Fruit fly (Drosophila melanogaster) whole organism, embryonic: Measurements from ENCODE around the gene h-cup.

Experiments
- ATbp ChIP-seq: fragments of 200-800 bp; sonication (Bioruptor generic); optimal IDR thresholded peaks from 2 replicates; lab custom pipeline; 2017; ENCODE audit warnings: missing biosample characterization, mild to moderate bottlenecking, missing genetic modification characterization, missing genetic modification reagents
- Awh ChIP-seq: fragments of 200-800 bp; sonication (Bioruptor generic); IDR thresholded peaks from 2 replicates; pipeline ENCODE4, ENCODE4 v1.3.6; 2022; ENCODE audit warnings: missing biosample characterization, missing genetic modification characterization
- CG10209 ChIP-seq: fragments of 200-800 bp; sonication (Bioruptor generic); optimal IDR thresholded peaks from 3 replicates; lab custom pipeline; 2017; ENCODE audit warnings: missing biosample characterization, mild to moderate bottlenecking, missing genetic modification characterization, missing genetic modification reagents
- CG12104 ChIP-seq: fragments of 200-800 bp; sonication (Bioruptor generic); optimal IDR thresholded peaks from 3 replicates; lab custom pipeline; 2016; ENCODE audit warnings: missing biosample characterization, missing genetic modification characterization
- CG12659 ChIP-seq: fragments of 200-800 bp; sonication (Bioruptor generic); optimal IDR thresholded peaks from 3 replicates; lab custom pipeline; 2017; ENCODE audit warnings: mild to moderate bottlenecking, missing biosample characterization, missing genetic modification reagents, missing genetic modification characterization
- CG12769 ChIP-seq: fragments of 200-800 bp; sonication (Bioruptor generic); optimal IDR thresholded peaks from 2 replicates; lab custom pipeline; 2019; ENCODE audit warnings: missing biosample characterization, mild to moderate bottlenecking, missing genetic modification characterization, moderate library complexity
- CG13123 ChIP-seq: fragments of 200-800 bp; sonication (Bioruptor generic); optimal IDR thresholded peaks from 2 replicates; lab custom pipeline; 2016; ENCODE audit warnings: missing biosample characterization, missing genetic modification characterization
- CG15479 ChIP-seq: fragments of 200-800 bp; sonication (Bioruptor generic); optimal IDR thresholded peaks from 3 replicates; lab custom pipeline; 2019; ENCODE audit warnings: missing biosample characterization, mild to moderate bottlenecking, missing genetic modification characterization, moderate library complexity
- CG17328 ChIP-seq: fragments of 200-800 bp; sonication (Bioruptor generic); IDR thresholded peaks from 2 replicates; pipeline ENCODE4 v1.3.6; 2022; ENCODE audit warnings: missing biosample characterization, missing genetic modification characterization
- CG18764 ChIP-seq: fragments of 200-800 bp; sonication (Bioruptor generic); optimal IDR thresholded peaks from 3 replicates; lab custom pipeline; 2016; ENCODE audit warnings: missing biosample characterization, missing genetic modification characterization
- CG2116 ChIP-seq: fragments of 200-800 bp; sonication (Bioruptor generic); optimal IDR thresholded peaks from 3 replicates; lab custom pipeline; 2018; ENCODE audit warnings: missing biosample characterization, mild to moderate bottlenecking, missing genetic modification characterization
- CG2199 ChIP-seq: fragments of 200-800 bp; sonication (Bioruptor generic); IDR thresholded peaks from 3 replicates; pipeline ENCODE4 v1.3.6; 2022; ENCODE audit warnings: missing biosample characterization, missing genetic modification characterization
- CG2889 ChIP-seq: fragments of 200-800 bp; sonication (Bioruptor generic); IDR thresholded peaks from 3 replicates; pipeline ENCODE4 v1.3.6; 2022; ENCODE audit warnings: missing biosample characterization, missing genetic modification characterization
- CG31388 ChIP-seq: fragments of 200-800 bp; sonication (Bioruptor generic); optimal IDR thresholded peaks from 2 replicates; lab custom pipeline; 2016; ENCODE audit warnings: missing biosample characterization, missing genetic modification characterization
- CG3281 ChIP-seq: fragments of 200-800 bp; sonication (Bioruptor generic); optimal IDR thresholded peaks from 3 replicates; lab custom pipeline; 2017; ENCODE audit warnings: missing biosample characterization, mild to moderate bottlenecking, missing genetic modification characterization
- CG4328 ChIP-seq: fragments of 200-800 bp; sonication (Bioruptor generic); optimal IDR thresholded peaks from 3 replicates; lab custom pipeline; 2017; ENCODE audit warnings: missing biosample characterization, missing genetic modification reagents, missing genetic modification characterization
- CG4707 ChIP-seq: fragments of 200-800 bp; sonication (Bioruptor generic); optimal IDR thresholded peaks from 2 replicates; lab custom pipeline; 2018; ENCODE audit warnings: missing biosample characterization, mild to moderate bottlenecking, missing genetic modification characterization, moderate library complexity
- CG5180 ChIP-seq: fragments of 200-800 bp; sonication (Bioruptor generic); optimal IDR thresholded peaks from 3 replicates; lab custom pipeline; 2017; ENCODE audit warnings: missing biosample characterization, missing genetic modification characterization, mild to moderate bottlenecking, moderate library complexity, missing genetic modification reagents
- CG6791 ChIP-seq: fragments of 200-800 bp; sonication (Bioruptor generic); IDR thresholded peaks from 3 replicates; pipeline ENCODE4 v1.3.6; 2022; ENCODE audit warnings: missing biosample characterization, missing genetic modification characterization; ENCODE audit not compliant: partially characterized antibody
- Dad ChIP-seq: fragments of 200-800 bp; sonication (Bioruptor generic); optimal IDR thresholded peaks from 3 replicates; lab custom pipeline; 2016; ENCODE audit warnings: missing biosample characterization, missing genetic modification characterization
- HLHmδ ChIP-seq: fragments of 200-800 bp; sonication (Bioruptor generic); optimal IDR thresholded peaks from 2 replicates; lab custom pipeline; 2018; ENCODE audit warnings: missing biosample characterization, mild to moderate bottlenecking, missing genetic modification characterization, moderate library complexity
- Hey ChIP-seq: fragments of 200-800 bp; sonication (Bioruptor generic); optimal IDR thresholded peaks from 3 replicates; lab custom pipeline; 2018; ENCODE audit warnings: missing biosample characterization, mild to moderate bottlenecking, missing genetic modification characterization
- Hr39 ChIP-seq: fragments of >200 bp; optimal IDR thresholded peaks from 2 replicates; lab custom pipeline; 2017
- NFAT ChIP-seq: fragments of 200-800 bp; sonication (Bioruptor generic); IDR thresholded peaks from 2 replicates; pipeline ENCODE4 v1.3.6; 2022; ENCODE audit warnings: missing biosample characterization, missing genetic modification characterization
- Nf-YC ChIP-seq: fragments of 200-800 bp; optimal IDR thresholded peaks from 3 replicates; lab custom pipeline; 2019; ENCODE audit warnings: missing biosample characterization, mild to moderate bottlenecking, missing genetic modification characterization, moderate library complexity
- Opbp ChIP-seq: fragments of 200-800 bp; sonication (Bioruptor generic); IDR thresholded peaks from 3 replicates; pipeline ENCODE4 v1.3.6; 2022; ENCODE audit warnings: missing biosample characterization, missing genetic modification characterization; ENCODE audit not compliant: partially characterized antibody
- Optix ChIP-seq: fragments of 200-800 bp; sonication (Bioruptor generic); IDR thresholded peaks from 3 replicates; pipeline ENCODE4 v1.3.6; 2022; ENCODE audit warnings: missing biosample characterization, missing genetic modification characterization
- Scr ChIP-seq: fragments of 200-800 bp; sonication (Bioruptor generic); IDR thresholded peaks from 2 replicates; pipeline ENCODE4 v1.3.6; 2022; ENCODE audit warnings: missing biosample characterization, missing genetic modification characterization; ENCODE audit not compliant: partially characterized antibody
- Six4 ChIP-seq: fragments of 200-800 bp; sonication (Bioruptor generic); optimal IDR thresholded peaks from 2 replicates; lab custom pipeline; 2016; ENCODE audit warnings: missing biosample characterization, missing genetic modification characterization
- Sox100B ChIP-seq: fragments of 200-800 bp; sonication (Bioruptor generic); optimal IDR thresholded peaks from 3 replicates; lab custom pipeline; 2018; ENCODE audit warnings: missing biosample characterization, mild to moderate bottlenecking, missing genetic modification characterization
- Spps ChIP-seq: fragments of 200-800 bp; sonication (Bioruptor generic); optimal IDR thresholded peaks from 2 replicates; lab custom pipeline; 2018; ENCODE audit warnings: missing biosample characterization, mild to moderate bottlenecking, missing genetic modification characterization
- Sry-β ChIP-seq: fragments of 200-800 bp; sonication (Bioruptor generic); optimal IDR thresholded peaks from 2 replicates; lab custom pipeline; 2018; ENCODE audit warnings: missing biosample characterization, mild to moderate bottlenecking, missing genetic modification characterization, moderate library complexity
- Stat92E ChIP-seq, 3 experiments: fragments of >200 bp in 2 of 3; fragments of 200-800 bp in 1 of 3; sonication (Bioruptor generic) in 1 of 3; optimal IDR thresholded peaks; 2 replicates each; lab custom pipeline; 2017 to 2019; ENCODE audit warnings: missing biosample characterization in 3 of 3, missing genetic modification characterization in 3 of 3, mild to moderate bottlenecking in 1 of 3, moderate library complexity in 1 of 3
- TFAM ChIP-seq: fragments of 200-800 bp; sonication (Bioruptor generic); optimal IDR thresholded peaks from 2 replicates; lab custom pipeline; 2017; ENCODE audit warnings: missing biosample characterization, missing genetic modification characterization, inconsistent platforms
- Xbp1 ChIP-seq: fragments of 200-800 bp; sonication (Bioruptor generic); optimal IDR thresholded peaks from 3 replicates; lab custom pipeline; 2016; ENCODE audit warnings: missing biosample characterization, mild to moderate bottlenecking, missing genetic modification characterization
- ase ChIP-seq: fragments of 200-800 bp; sonication (Bioruptor generic); IDR thresholded peaks from 3 replicates; pipeline ENCODE4 v1.3.6; 2022; ENCODE audit warnings: missing biosample characterization, missing genetic modification characterization
- ash1 ChIP-seq: fragments of 200-800 bp; sonication (Bioruptor generic); optimal IDR thresholded peaks from 2 replicates; lab custom pipeline; 2018; ENCODE audit warnings: missing biosample characterization, mild to moderate bottlenecking, missing genetic modification characterization
- caup ChIP-seq: fragments of 200-800 bp; sonication (Bioruptor generic); optimal IDR thresholded peaks from 3 replicates; lab custom pipeline; 2017; ENCODE audit warnings: missing biosample characterization, mild to moderate bottlenecking, missing genetic modification characterization, moderate library complexity; ENCODE audit not compliant: severe bottlenecking
- ftz-f1 ChIP-seq: fragments of 200-800 bp; sonication (Bioruptor generic); optimal IDR thresholded peaks from 2 replicates; lab custom pipeline; 2016; ENCODE audit warnings: missing biosample characterization, missing genetic modification characterization
- grau ChIP-seq: fragments of 200-800 bp; optimal IDR thresholded peaks from 3 replicates; lab custom pipeline; 2019; ENCODE audit warnings: missing biosample characterization, mild to moderate bottlenecking, missing genetic modification characterization, moderate library complexity
- gsb ChIP-seq: fragments of 200-800 bp; sonication (Bioruptor generic); IDR thresholded peaks from 2 replicates; pipeline ENCODE4 v1.3.6; 2022; ENCODE audit warnings: missing biosample characterization, missing genetic modification characterization
- gt ChIP-seq: fragments of 200-800 bp; sonication (Bioruptor generic); IDR thresholded peaks from 2 replicates; pipeline ENCODE4 v1.3.6; 2022; ENCODE audit warnings: missing biosample characterization, missing genetic modification characterization
- insv ChIP-seq, 2 experiments: fragments of 200-800 bp; sonication (Bioruptor generic); optimal IDR thresholded peaks; 3 replicates each; lab custom pipeline; 2016 to 2018; ENCODE audit warnings: missing biosample characterization in 2 of 2, missing genetic modification characterization in 2 of 2
- nmo ChIP-seq: fragments of 200-800 bp; sonication (Bioruptor generic); optimal IDR thresholded peaks from 2 replicates; lab custom pipeline; 2018; ENCODE audit warnings: missing biosample characterization, mild to moderate bottlenecking, missing genetic modification characterization, moderate library complexity
- phol ChIP-seq: fragments of 200-800 bp; sonication (Bioruptor generic); optimal IDR thresholded peaks from 3 replicates; lab custom pipeline; 2018; ENCODE audit warnings: missing biosample characterization, mild to moderate bottlenecking, missing genetic modification characterization, moderate library complexity
- pnt ChIP-seq: fragments of 200-800 bp; sonication (Bioruptor generic); optimal IDR thresholded peaks from 3 replicates; lab custom pipeline; 2016; ENCODE audit warnings: missing biosample characterization, missing genetic modification characterization
- prd ChIP-seq, 3 experiments: fragments of >200 bp in 2 of 3; fragments of 200-800 bp in 1 of 3; sonication (Bioruptor generic) in 1 of 3; optimal IDR thresholded peaks in 2 of 3; IDR thresholded peaks in 1 of 3; 2 replicates in 2 of 3; 3 replicates in 1 of 3; pipeline versions ENCODE4 v1.3.6 to Lab custom; 2017 to 2022; ENCODE audit warnings: missing biosample characterization in 1 of 3, missing genetic modification characterization in 1 of 3
- run ChIP-seq: fragments of 200-800 bp; sonication (Bioruptor generic); optimal IDR thresholded peaks from 3 replicates; lab custom pipeline; 2018; ENCODE audit warnings: missing biosample characterization, mild to moderate bottlenecking, missing genetic modification characterization
- ttk ChIP-seq: fragments of 200-800 bp; sonication (Bioruptor generic); IDR thresholded peaks from 2 replicates; pipeline ENCODE4 v2.1.2; 2022; ENCODE audit warnings: missing biosample characterization, missing genetic modification characterization
- wdn ChIP-seq: fragments of 200-800 bp; sonication (Bioruptor generic); IDR thresholded peaks from 2 replicates; pipeline ENCODE4 v1.3.6; 2022; ENCODE audit warnings: missing biosample characterization, missing genetic modification characterization
- zfh1 ChIP-seq: fragments of 200-800 bp; sonication (Bioruptor generic); IDR thresholded peaks from 3 replicates; pipeline ENCODE4 v1.3.6; 2022; ENCODE audit warnings: missing biosample characterization, missing genetic modification characterization

h-cup gene

dm6 chr3R:15346018-15346383, 36.8 kb downstream of the h-cup start, which contains the start of the genes Surf4 and CG31301 (continued):
- no peak for TF ChIP-seq Spps
- TF ChIP-seq Sry-β (GFP tag; lab: Kevin White, UChicago): no peak
- no peak for TF ChIP-seq CG12769
- TF ChIP-seq CG2199 (GFP tag; lab: Robert Waterston, UW): 0 out of 3 replicates have a peak, but pooled peaks have one; percentile 19
- no peak for TF ChIP-seq gt (GFP tag; lab: Robert Waterston, UW)
- no peak for TF ChIP-seq ftz-f1 (GFP tag; lab: Kevin White, UChicago)
- TF ChIP-seq NFAT (GFP tag; lab: Robert Waterston, UW): no peak
- no peak for TF ChIP-seq CG18764 (GFP tag; lab: Kevin White, UChicago)
- peak; percentile 68; the same call in 1 of the 2 replicates for TF ChIP-seq Scr (GFP tag; lab: Robert Waterston, UW)
- no peak for TF ChIP-seq prd (optimal IDR thresholded peaks at IDR 0.05; lab: Kevin White, UChicago)
- no peak for TF ChIP-seq prd (GFP tag; IDR thresholded peaks at IDR 0.05; lab: Robert Waterston, UW)
- peak; percentile 16 for TF ChIP-seq phol (tag; lab: Kevin White, UChicago)
- no peak for TF ChIP-seq Sox100B (GFP tag; lab: Kevin White, UChicago)
- TF ChIP-seq grau (tag; lab: Kevin White, UChicago): no peak
- TF ChIP-seq Nf-YC (tag; lab: Kevin White, UChicago): peak; percentile 8
- no peak for TF ChIP-seq run
- no peak for TF ChIP-seq Hr39 (lab: Kevin White, UChicago)
- TF ChIP-seq nmo (GFP tag; lab: Kevin White, UChicago): no peak
- TF ChIP-seq CG12659 (GFP tag; lab: Kevin White, UChicago): peak; percentile 34
- TF ChIP-seq CG3281 (GFP tag; lab: Kevin White, UChicago): no peak
- no peak for TF ChIP-seq CG17328 (GFP tag; lab: Robert Waterston, UW)
- TF ChIP-seq insv (GFP tag; optimal IDR thresholded peaks at IDR 0.05; lab: Kevin White, UChicago): no peak
- no peak for TF ChIP-seq ash1
- TF ChIP-seq caup (GFP tag; lab: Kevin White, UChicago): no peak
- no peak for TF ChIP-seq CG15479 (GFP tag; lab: Kevin White, UChicago)
- no peak for TF ChIP-seq HLHmδ (GFP tag; lab: Kevin White, UChicago)
- TF ChIP-seq CG5180 (GFP tag; lab: Kevin White, UChicago): no peak
- no peak for TF ChIP-seq CG4328 (GFP tag; lab: Kevin White, UChicago)
- no peak for TF ChIP-seq CG12104 (GFP tag; lab: Kevin White, UChicago)
- TF ChIP-seq Six4 (GFP tag; lab: Kevin White, UChicago): no peak
- TF ChIP-seq ATbp (GFP tag; lab: Kevin White, UChicago): no peak
- no peak for TF ChIP-seq CG4707 (GFP tag; lab: Kevin White, UChicago)
- TF ChIP-seq CG6791: peak; percentile 90
- TF ChIP-seq pnt: no peak
- TF ChIP-seq Xbp1 (GFP tag; lab: Kevin White, UChicago): no peak
- no peak for TF ChIP-seq wdn (GFP tag; lab: Robert Waterston, UW)
- peak; percentile 91 for TF ChIP-seq CG2116 (GFP tag; lab: Kevin White, UChicago)
- TF ChIP-seq Hey (tag; lab: Kevin White, UChicago): no peak
- no peak for TF ChIP-seq zfh1 (GFP tag; lab: Robert Waterston, UW)
- no peak for TF ChIP-seq CG10209 (GFP tag; lab: Kevin White, UChicago)
- TF ChIP-seq ttk (GFP tag; lab: Robert Waterston, UW): no peak
- no peak for TF ChIP-seq CG2889 (GFP tag; lab: Robert Waterston, UW)
- TF ChIP-seq Dad: no peak
- TF ChIP-seq ase: no peak
- peak; percentile 87; the same call in 2 of the 3 replicates for TF ChIP-seq Opbp (GFP tag; lab: Robert Waterston, UW)
- no peak for TF ChIP-seq gsb (GFP tag; lab: Robert Waterston, UW)
- TF ChIP-seq Awh (GFP tag; lab: Robert Waterston, UW): no peak
- TF ChIP-seq CG13123 (GFP tag; lab: Kevin White, UChicago): no peak
- no peak for TF ChIP-seq TFAM (GFP tag; lab: Kevin White, UChicago)
- TF ChIP-seq Stat92E (GFP tag; optimal IDR thresholded peaks at IDR 0.05; lab: Kevin White, UChicago): no peak
- TF ChIP-seq CG31388 (GFP tag; lab: Kevin White, UChicago): no peak
- TF ChIP-seq Optix (GFP tag; lab: Robert Waterston, UW): no peak
